Comparison of ENCODE assay signal across 6 worm cellular contexts in the genomic region with DNA sequence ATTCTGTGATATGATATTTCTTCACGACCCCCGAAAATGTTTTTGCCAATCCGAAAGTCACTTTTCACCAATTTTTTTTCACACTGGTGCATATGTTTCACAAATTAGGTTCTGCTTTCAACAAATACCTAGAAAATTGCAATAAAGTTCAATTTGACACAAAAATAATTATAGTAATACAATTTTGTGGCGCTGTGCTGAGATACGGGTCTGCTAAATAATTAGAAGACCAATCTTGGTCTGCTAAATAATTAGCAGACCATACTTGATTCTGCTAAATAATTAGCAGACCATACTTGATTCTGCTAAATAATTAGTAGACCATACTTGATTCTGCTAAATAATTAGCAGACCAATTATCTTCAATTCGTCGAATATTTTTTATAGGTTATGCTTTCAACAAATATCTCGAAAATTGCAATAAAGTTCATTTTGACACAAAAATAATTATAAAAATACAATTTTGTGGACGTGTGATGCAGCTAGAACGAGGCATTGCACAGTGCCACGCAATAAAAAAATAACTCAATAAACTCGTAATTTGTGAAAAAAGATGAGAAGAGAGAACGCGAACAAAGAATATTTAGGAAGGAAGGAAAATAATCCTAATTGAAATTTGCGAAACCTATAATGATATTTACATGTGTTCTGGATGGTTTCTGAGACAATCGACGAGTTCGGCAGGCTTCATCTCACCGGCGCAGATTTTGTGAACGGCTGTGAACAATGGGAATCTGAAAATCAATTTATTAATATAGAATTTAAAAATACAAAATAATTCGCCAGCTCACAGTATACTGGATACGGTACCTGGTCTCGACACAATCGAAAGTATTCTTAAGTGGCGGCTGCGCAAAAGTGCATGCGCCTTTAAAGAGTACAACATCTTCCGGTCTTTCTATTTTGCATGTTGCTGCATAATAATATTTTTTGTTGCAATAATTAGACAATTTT.
TF ChIP-seq lines count a peak whose summit lies in the region.

No protein-coding gene starts in this region.

TF ChIP-seq in whole organism, L2 larva, 48 proteins besides CTCF, POLR2A, EP300 and RAD21:
- TF ChIP-seq nhr-21 (tag; optimal IDR thresholded peaks at IDR 0.05; lab: Kevin White, UChicago), result peak; percentile 7
- no peak for TF ChIP-seq C34F6.9 (tag; optimal IDR thresholded peaks at IDR 0.05; lab: Kevin White, UChicago)

TF ChIP-seq in whole organism, L3 larva, 47 proteins besides CTCF, POLR2A, EP300 and RAD21:
- TF ChIP-seq zag-1 (tag; optimal IDR thresholded peaks at IDR 0.05; lab: Kevin White, UChicago), result no peak
- peak; percentile 7 for TF ChIP-seq ama-1 (optimal IDR thresholded peaks at IDR 0.05; lab: Kevin White, UChicago)
- no peak for TF ChIP-seq nhr-76 (tag; optimal IDR thresholded peaks at IDR 0.05; lab: Kevin White, UChicago)
- TF ChIP-seq unc-62 (GFP tag; optimal IDR thresholded peaks at IDR 0.05; lab: Kevin White, UChicago), result no peak
- TF ChIP-seq lin-39 (tag; optimal IDR thresholded peaks at IDR 0.05; lab: Kevin White, UChicago), result no peak
- TF ChIP-seq elt-2 (tag; optimal IDR thresholded peaks at IDR 0.05; lab: Kevin White, UChicago), result peak; percentile 15
- no peak for TF ChIP-seq jun-1 (tag; optimal IDR thresholded peaks at IDR 0.05; lab: Kevin White, UChicago)
- no peak for TF ChIP-seq snpc-4 (tag; optimal IDR thresholded peaks at IDR 0.05; lab: Kevin White, UChicago)
- TF ChIP-seq nhr-77 (tag; optimal IDR thresholded peaks at IDR 0.05; lab: Kevin White, UChicago), result no peak
- TF ChIP-seq nhr-28 (tag; optimal IDR thresholded peaks at IDR 0.05; lab: Kevin White, UChicago), result no peak

TF ChIP-seq in whole organism, L4 larva, 104 proteins besides CTCF, POLR2A, EP300 and RAD21 (continues in another document):
- TF ChIP-seq spr-3 (GFP tag; optimal IDR thresholded peaks at IDR 0.05; lab: Kevin White, UChicago) (no peak), nhr-77 (tag; optimal IDR thresholded peaks at IDR 0.05; lab: Kevin White, UChicago) (no peak), egl-43 (GFP tag; IDR thresholded peaks at IDR 0.05; lab: Robert Waterston, UW) (no peak), php-3 (GFP tag; IDR thresholded peaks at IDR 0.05; lab: Robert Waterston, UW) (0 out of 2 replicates have a peak, but pooled peaks have one; percentile 35), daf-16 (GFP tag; optimal IDR thresholded peaks at IDR 0.05; lab: Kevin White, UChicago) (no peak), daf-16 (tag; optimal IDR thresholded peaks at IDR 0.05; lab: Kevin White, UChicago) (peak; percentile 1), hlh-30 (tag; optimal IDR thresholded peaks at IDR 0.05; lab: Kevin White, UChicago; ENCODE audit: insufficient read depth) (no peak), mes-2 (tag; optimal IDR thresholded peaks at IDR 0.05; lab: Kevin White, UChicago; ENCODE audit: poor library complexity, severe bottlenecking) (peak; percentile 18), Y105C5A.15 (GFP tag; IDR thresholded peaks at IDR 0.05; lab: Robert Waterston, UW) (0 out of 2 replicates have a peak, but pooled peaks have one; percentile 27), aha-1 (tag; lab: Kevin White, UChicago) (peak; percentile 1), T20F7.1 (GFP tag; optimal IDR thresholded peaks at IDR 0.05; lab: Kevin White, UChicago) (peak; percentile 40), mep-1 (tag; optimal IDR thresholded peaks at IDR 0.05; lab: Kevin White, UChicago) (peak; percentile 48), snpc-4 (tag; optimal IDR thresholded peaks at IDR 0.05; lab: Kevin White, UChicago) (no peak), daf-8 (GFP tag; IDR thresholded peaks at IDR 0.05; lab: Robert Waterston, UW) (no peak), ceh-28 (tag; optimal IDR thresholded peaks at IDR 0.05; lab: Kevin White, UChicago) (no peak), dve-1 (tag; optimal IDR thresholded peaks at IDR 0.05; lab: Kevin White, UChicago; ENCODE audit: insufficient read depth) (no peak)

TF ChIP-seq in whole organism, early embryonic, 17 proteins besides CTCF, POLR2A, EP300 and RAD21:
- TF ChIP-seq tra-4 (tag; optimal IDR thresholded peaks at IDR 0.05; lab: Kevin White, UChicago) (no peak), hmbx-1 (tag; optimal IDR thresholded peaks at IDR 0.05; lab: Kevin White, UChicago) (no peak), ceh-13 (GFP tag; optimal IDR thresholded peaks at IDR 0.05; lab: Kevin White, UChicago) (no peak), ama-1 (optimal IDR thresholded peaks at IDR 0.05; lab: Kevin White, UChicago) (peak; percentile 35)

TF ChIP-seq in whole organism, mixed stage, embryonic, 35 proteins besides CTCF, POLR2A, EP300 and RAD21:
- no peak for TF ChIP-seq ztf-11 (tag; optimal IDR thresholded peaks at IDR 0.05; lab: Kevin White, UChicago)
- TF ChIP-seq sptf-1 (tag; optimal IDR thresholded peaks at IDR 0.05; lab: Kevin White, UChicago), result peak; percentile 1
- no peak for TF ChIP-seq nhr-2 (tag; optimal IDR thresholded peaks at IDR 0.05; lab: Kevin White, UChicago)
- TF ChIP-seq blmp-1 (tag; optimal IDR thresholded peaks at IDR 0.05; lab: Kevin White, UChicago), result no peak
- peak; percentile 75 for TF ChIP-seq ceh-43 (GFP tag; optimal IDR thresholded peaks at IDR 0.05; lab: Kevin White, UChicago)

TF ChIP-seq in whole organism, young adult, 124 proteins besides CTCF, POLR2A, EP300 and RAD21:
- TF ChIP-seq ceh-91 (GFP tag; IDR thresholded peaks at IDR 0.05; lab: Robert Waterston, UW) (no peak), pbrm-1 (GFP tag; IDR thresholded peaks at IDR 0.05; lab: Robert Waterston, UW) (peak; percentile 25; the same call in 1 of the 2 replicates), mes-4 (tag; optimal IDR thresholded peaks at IDR 0.05; lab: Kevin White, UChicago) (no peak), madf-8 (GFP tag; conservative IDR thresholded peaks at IDR 0.05; lab: Robert Waterston, UW) (no peak), lin-26 (GFP tag; IDR thresholded peaks at IDR 0.05; lab: Robert Waterston, UW) (no peak), gei-17 (GFP tag; optimal IDR thresholded peaks at IDR 0.05; lab: Kevin White, UChicago) (no peak), snpc-1.1 (tag; optimal IDR thresholded peaks at IDR 0.05; lab: Kevin White, UChicago; ENCODE audit: insufficient read depth) (no peak), Y56A3A.18 (GFP tag; IDR thresholded peaks at IDR 0.05; lab: Robert Waterston, UW) (peak; percentile 72; the same call in 1 of the 2 replicates), B0336.3 (GFP tag; IDR thresholded peaks at IDR 0.05; lab: Robert Waterston, UW) (peak; percentile 63; the same call in 1 of the 2 replicates), unc-62 (GFP tag; optimal IDR thresholded peaks at IDR 0.05; lab: Kevin White, UChicago) (no peak), lin-35 (GFP tag; optimal IDR thresholded peaks at IDR 0.05; lab: Kevin White, UChicago) (peak in 1 of 3 experiments; percentile 2), bed-1 (GFP tag; IDR thresholded peaks at IDR 0.05; lab: Robert Waterston, UW) (no peak), hmg-1.2 (GFP tag; IDR thresholded peaks at IDR 0.05; lab: Robert Waterston, UW) (no peak; the same call in 1 of the 2 replicates), ekl-4 (GFP tag; IDR thresholded peaks at IDR 0.05; lab: Robert Waterston, UW) (no peak), nhr-27 (tag; optimal IDR thresholded peaks at IDR 0.05; lab: Kevin White, UChicago) (no peak), aptf-2 (GFP tag; conservative IDR thresholded peaks at IDR 0.05; lab: Robert Waterston, UW) (no peak), dpff-1 (tag; optimal IDR thresholded peaks at IDR 0.05; lab: Kevin White, UChicago) (no peak), hrde-1 (tag; optimal IDR thresholded peaks at IDR 0.05; lab: Kevin White, UChicago; ENCODE audit: borderline replicate concordance) (no peak), repo-1 (tag; optimal IDR thresholded peaks at IDR 0.05; lab: Kevin White, UChicago) (peak; percentile 77), Y53G8AR.9 (GFP tag; conservative IDR thresholded peaks at IDR 0.05; lab: Robert Waterston, UW) (0 out of 2 replicates have a peak, but pooled peaks have one; percentile 51), B0035.1 (tag; optimal IDR thresholded peaks at IDR 0.05; lab: Kevin White, UChicago) (no peak), F10E7.11 (tag; optimal IDR thresholded peaks at IDR 0.05; lab: Kevin White, UChicago) (no peak), somi-1 (GFP tag; optimal IDR thresholded peaks at IDR 0.05; lab: Kevin White, UChicago) (peak; percentile 2), lsl-1 (GFP tag; optimal IDR thresholded peaks at IDR 0.05; lab: Kevin White, UChicago) (no peak), ztf-3 (GFP tag; optimal IDR thresholded peaks at IDR 0.05; lab: Kevin White, UChicago) (no peak), him-1 (tag; optimal IDR thresholded peaks at IDR 0.05; lab: Kevin White, UChicago) (peak; percentile 98), nhr-120 (GFP tag; IDR thresholded peaks at IDR 0.05; lab: Robert Waterston, UW) (no peak), ceh-58 (GFP tag; IDR thresholded peaks at IDR 0.05; lab: Robert Waterston, UW) (no peak), madf-6 (GFP tag; IDR thresholded peaks at IDR 0.05; lab: Robert Waterston, UW) (no peak), lag-1 (GFP tag; IDR thresholded peaks at IDR 0.05; lab: Robert Waterston, UW) (no peak), F57A8.1 (GFP tag; optimal IDR thresholded peaks at IDR 0.05; lab: Kevin White, UChicago) (no peak)
